Fruit fly (Drosophila melanogaster): ENCODE measurements around the gene CG31365.

CG31365 gene

dm6 chr3R:23156865-23157515 is 30.8 kb upstream of the CG31365 start:
- TF ChIP-seq eg (GFP tag; IDR thresholded peaks at IDR 0.05) (no peak; the same call in 2 of the 3 replicates), CG6276 (GFP tag; optimal IDR thresholded peaks at IDR 0.05) (peak; percentile 49), CG6854 (GFP tag; optimal IDR thresholded peaks at IDR 0.05) (peak; percentile 50), Hr38 (GFP tag; optimal IDR thresholded peaks at IDR 0.05) (no peak), esn (GFP tag; optimal IDR thresholded peaks at IDR 0.05) (no peak), CG6792 (GFP tag; optimal IDR thresholded peaks at IDR 0.05) (no peak), Hr39 (GFP tag; optimal IDR thresholded peaks at IDR 0.05) (no peak), ss (GFP tag; optimal IDR thresholded peaks at IDR 0.05) (peak; percentile 60 to 75), Met (GFP tag; optimal IDR thresholded peaks at IDR 0.05) (no peak), fd85E (GFP tag; optimal IDR thresholded peaks at IDR 0.05) (peak; percentile 5), fd59A (GFP tag; optimal IDR thresholded peaks at IDR 0.05) (peak; percentile 6), acj6 (GFP tag; optimal IDR thresholded peaks at IDR 0.05) (no peak), Smox (GFP tag; optimal IDR thresholded peaks at IDR 0.05) (no peak), Hr4 (GFP tag; optimal IDR thresholded peaks at IDR 0.05) (no peak), Eip93F (GFP tag; optimal IDR thresholded peaks at IDR 0.05) (no peak), Eip78C (GFP tag) (peak; percentile 59), CG8319 (GFP tag; optimal IDR thresholded peaks at IDR 0.05) (peak; percentile 92), CG1621 (tag; optimal IDR thresholded peaks at IDR 0.05) (peak; percentile 6), CG11902 (GFP tag; optimal IDR thresholded peaks at IDR 0.05) (no peak), svp (GFP tag) (peak; percentile 93), net (GFP tag; optimal IDR thresholded peaks at IDR 0.05) (no peak), Lpt (GFP tag; optimal IDR thresholded peaks at IDR 0.05) (no peak), CG16779 (tag; optimal IDR thresholded peaks at IDR 0.05) (peak; percentile 72), CG3032 (tag; optimal IDR thresholded peaks at IDR 0.05) (peak; percentile 33), CG11294 (GFP tag; IDR thresholded peaks at IDR 0.05) (no peak), CG4318 (GFP tag; optimal IDR thresholded peaks at IDR 0.05) (no peak), Ets96B (tag; optimal IDR thresholded peaks at IDR 0.05) (peak; percentile 29), cyc (GFP tag; optimal IDR thresholded peaks at IDR 0.05) (no peak), CG6808 (GFP tag; optimal IDR thresholded peaks at IDR 0.05) (peak; percentile 45), dac (GFP tag; optimal IDR thresholded peaks at IDR 0.05) (no peak), Blimp-1 (GFP tag; optimal IDR thresholded peaks at IDR 0.05) (peak; percentile 95), pdm3 (GFP tag; optimal IDR thresholded peaks at IDR 0.05) (no peak), CG6163 (GFP tag; IDR thresholded peaks at IDR 0.05) (peak; percentile 67), Sox15 (GFP tag; optimal IDR thresholded peaks at IDR 0.05) (no peak), topi (GFP tag; optimal IDR thresholded peaks at IDR 0.05) (no peak), Eip75B (GFP tag; optimal IDR thresholded peaks at IDR 0.05) (no peak), CG31627 (GFP tag; optimal IDR thresholded peaks at IDR 0.05) (no peak), CG34406 (GFP tag; optimal IDR thresholded peaks at IDR 0.05) (no peak), CG10669 (GFP tag; optimal IDR thresholded peaks at IDR 0.05) (no peak), CG11762 (GFP tag; optimal IDR thresholded peaks at IDR 0.05; ENCODE audit: insufficient read depth) (no peak), dsx (GFP tag; optimal IDR thresholded peaks at IDR 0.05; ENCODE audit: poor library complexity, severe bottlenecking) (peak; percentile 73), CG8632 (GFP tag; optimal IDR thresholded peaks at IDR 0.05) (no peak), CG3919 (GFP tag; optimal IDR thresholded peaks at IDR 0.05) (peak; percentile 14), CG7368 (GFP tag; optimal IDR thresholded peaks at IDR 0.05) (no peak), Sox14 (GFP tag; optimal IDR thresholded peaks at IDR 0.05) (no peak), Sox102F (GFP tag; optimal IDR thresholded peaks at IDR 0.05) (no peak), CG15336 (GFP tag; IDR thresholded peaks at IDR 0.05) (no peak), Gug (GFP tag; IDR thresholded peaks at IDR 0.05) (0 out of 2 replicates have a peak, but pooled peaks have one; percentile 24), CG8119 (GFP tag; IDR thresholded peaks at IDR 0.05) (peak; percentile 49; the same call in 2 of the 3 replicates), Ets21C (GFP tag; optimal IDR thresholded peaks at IDR 0.05) (no peak), CG10631 (GFP tag; optimal IDR thresholded peaks at IDR 0.05) (no peak), fkh (GFP tag; optimal IDR thresholded peaks at IDR 0.05) (peak; percentile 91)
